Worm (Caenorhabditis elegans) whole organism, L1 larva: ENCODE measurements around the gene lpd-7.

ENCODE experiments used
- C04F5.9 ChIP-seq: sonication (generic microtip); optimal IDR thresholded peaks from 2 replicates; lab custom pipeline; 2016; ENCODE audit warnings: missing genetic modification characterization, missing compliant biosample characterization
- C16A3.4 ChIP-seq: fragments of 150-350 bp; optimal IDR thresholded peaks from 2 replicates; lab custom pipeline; 2014; ENCODE audit warnings: missing biosample characterization, missing genetic modification characterization
- C34B4.2 ChIP-seq: sonication (generic microtip); optimal IDR thresholded peaks from 2 replicates; lab custom pipeline; 2017; ENCODE audit warnings: mild to moderate bottlenecking, missing genetic modification characterization, missing compliant biosample characterization
- aha-1 ChIP-seq: fragments of 150-350 bp; optimal IDR thresholded peaks from 2 replicates; lab custom pipeline; 2014; ENCODE audit warnings: missing biosample characterization, missing genetic modification characterization
- aly-2 ChIP-seq: fragments of 150-350 bp; optimal IDR thresholded peaks from 2 replicates; lab custom pipeline; 2014; ENCODE audit warnings: missing biosample characterization, missing genetic modification characterization
- ama-1 ChIP-seq: fragments of 150-350 bp; optimal IDR thresholded peaks from 2 replicates; lab custom pipeline; 2014
- blmp-1 ChIP-seq: fragments of 150-350 bp; optimal IDR thresholded peaks from 2 replicates; lab custom pipeline; 2014; ENCODE audit warnings: missing biosample characterization, missing genetic modification characterization
- ceh-63 ChIP-seq: fragments of 200-800 bp; sonication (Bioruptor generic); optimal IDR thresholded peaks from 2 replicates; lab custom pipeline; 2018; ENCODE audit warnings: mild to moderate bottlenecking, missing genetic modification characterization, missing compliant biosample characterization
- ceh-8 ChIP-seq: fragments of 200-800 bp; sonication (Bioruptor generic); optimal IDR thresholded peaks from 2 replicates; lab custom pipeline; 2018; ENCODE audit warnings: mild to moderate bottlenecking, missing genetic modification characterization, moderate library complexity, missing compliant biosample characterization
- ceh-82 ChIP-seq, 3 experiments: fragments of 150-350 bp in 1 of 3; sonication (generic microtip) in 2 of 3; optimal IDR thresholded peaks; 2 replicates each; lab custom pipeline; 2014 to 2017; ENCODE audit warnings: missing biosample characterization in 3 of 3, missing genetic modification characterization in 3 of 3
- ceh-90 ChIP-seq: sonication (generic microtip); optimal IDR thresholded peaks from 2 replicates; lab custom pipeline; 2016; ENCODE audit warnings: missing genetic modification characterization, missing compliant biosample characterization
- ces-1 ChIP-seq: fragments of 150-350 bp; optimal IDR thresholded peaks from 2 replicates; lab custom pipeline; 2014; ENCODE audit warnings: missing biosample characterization, missing genetic modification reagents, missing genetic modification characterization
- dpl-1 ChIP-seq, 3 experiments: fragments of 150-350 bp in 2 of 3; sonication (generic microtip) in 1 of 3; optimal IDR thresholded peaks; 2 replicates each; lab custom pipeline; 2014 to 2017; ENCODE audit warnings: missing biosample characterization in 3 of 3, missing genetic modification characterization in 3 of 3, missing genetic modification reagents in 3 of 3
- efl-1 ChIP-seq, 4 experiments: fragments of 150-350 bp; optimal IDR thresholded peaks in 3 of 4; peaks in 1 of 4; 1 replicate in 1 of 4; 2 replicates in 3 of 4; lab custom pipeline; 2014; ENCODE audit warnings: missing biosample characterization in 2 of 4, missing genetic modification characterization in 2 of 4, missing genetic modification reagents in 2 of 4
- efl-3 ChIP-seq: fragments of 200-800 bp; sonication (Bioruptor generic); optimal IDR thresholded peaks from 2 replicates; lab custom pipeline; 2018; ENCODE audit warnings: mild to moderate bottlenecking, missing genetic modification characterization, missing compliant biosample characterization
- egl-13 ChIP-seq: sonication (generic microtip); optimal IDR thresholded peaks from 2 replicates; lab custom pipeline; 2016; ENCODE audit warnings: missing genotype, missing genetic modification reagents, missing genetic modification characterization, missing compliant biosample characterization
- elt-2 ChIP-seq: sonication (generic microtip); optimal IDR thresholded peaks from 2 replicates; lab custom pipeline; 2016; ENCODE audit warnings: missing genetic modification characterization, mild to moderate bottlenecking, inconsistent platforms, missing compliant biosample characterization, missing genetic modification reagents
- ets-5 ChIP-seq: fragments of 200-800 bp; sonication (Bioruptor generic); IDR thresholded peaks from 2 replicates; pipeline ENCODE4 v1.3.6; 2022; ENCODE audit warnings: missing genetic modification characterization, missing compliant biosample characterization
- fkh-10 ChIP-seq: sonication (generic microtip); optimal IDR thresholded peaks from 2 replicates; lab custom pipeline; 2017; ENCODE audit warnings: missing biosample characterization, missing genetic modification reagents, missing genetic modification characterization
- grh-1 ChIP-seq: fragments of 200-800 bp; sonication (Bioruptor generic); IDR thresholded peaks from 2 replicates; pipeline ENCODE4 v1.3.6; 2022; ENCODE audit warnings: missing genetic modification reagents, missing genetic modification characterization, missing compliant biosample characterization
- hlh-4 ChIP-seq: sonication (generic microtip); optimal IDR thresholded peaks from 2 replicates; lab custom pipeline; 2016; ENCODE audit warnings: mild to moderate bottlenecking, missing genetic modification characterization, missing compliant biosample characterization
- irx-1 ChIP-seq: sonication (generic microtip); optimal IDR thresholded peaks from 2 replicates; lab custom pipeline; 2016; ENCODE audit warnings: missing genetic modification characterization, missing compliant biosample characterization
- isw-1 ChIP-seq: fragments of 200-800 bp; sonication (Bioruptor generic); IDR thresholded peaks from 2 replicates; pipeline ENCODE4 v1.3.6; 2022; ENCODE audit warnings: missing genetic modification characterization, missing compliant biosample characterization
- lin-13 ChIP-seq: fragments of 150-350 bp; optimal IDR thresholded peaks from 2 replicates; lab custom pipeline; 2014; ENCODE audit warnings: missing biosample characterization, missing genetic modification reagents, missing genetic modification characterization
- lin-14 ChIP-seq: fragments of 200-800 bp; sonication (Bioruptor generic); optimal IDR thresholded peaks from 2 replicates; lab custom pipeline; 2018; ENCODE audit warnings: mild to moderate bottlenecking, missing genetic modification characterization, moderate library complexity, missing compliant biosample characterization
- lin-15B ChIP-seq: fragments of 150-350 bp; sonication (generic microtip); optimal IDR thresholded peaks from 3 replicates; lab custom pipeline; 2014; ENCODE audit warnings: missing biosample characterization, missing genetic modification characterization
- lin-39 ChIP-seq: fragments of 150-350 bp; optimal IDR thresholded peaks from 2 replicates; lab custom pipeline; 2014; ENCODE audit warnings: missing biosample characterization, missing genetic modification reagents, missing genetic modification characterization
- lsy-2 ChIP-seq, 2 experiments: fragments of 150-350 bp; optimal IDR thresholded peaks; 2 replicates each; lab custom pipeline; 2014; ENCODE audit warnings: missing biosample characterization in 2 of 2, missing genetic modification characterization in 2 of 2
- mab-9 ChIP-seq: fragments of 200-800 bp; sonication (Bioruptor generic); IDR thresholded peaks from 2 replicates; pipeline ENCODE4 v1.3.6; 2022; ENCODE audit warnings: missing genetic modification reagents, missing genetic modification characterization, missing compliant biosample characterization
- mdl-1 ChIP-seq, 2 experiments: fragments of 150-350 bp; optimal IDR thresholded peaks; 2 replicates each; lab custom pipeline; 2014 to 2017; ENCODE audit warnings: missing biosample characterization in 2 of 2, missing genetic modification characterization in 2 of 2, inconsistent platforms in 1 of 2
- mef-2 ChIP-seq: fragments of 150-350 bp; optimal IDR thresholded peaks from 2 replicates; lab custom pipeline; 2014; ENCODE audit warnings: missing biosample characterization, missing genetic modification characterization
- nhr-11 ChIP-seq: fragments of 150-350 bp; optimal IDR thresholded peaks from 2 replicates; lab custom pipeline; 2014; ENCODE audit warnings: missing biosample characterization, missing genetic modification characterization
- nhr-19 ChIP-seq: fragments of 200-800 bp; sonication (Bioruptor generic); conservative IDR thresholded peaks from 2 replicates; pipeline ENCODE4 v1.3.6; 2022; ENCODE audit warnings: missing genetic modification characterization, missing compliant biosample characterization
- nhr-237 ChIP-seq: fragments of 150-350 bp; optimal IDR thresholded peaks from 2 replicates; lab custom pipeline; 2014; ENCODE audit warnings: missing biosample characterization, missing genetic modification characterization
- nhr-28 ChIP-seq: fragments of 150-350 bp; optimal IDR thresholded peaks from 2 replicates; lab custom pipeline; 2014; ENCODE audit warnings: missing biosample characterization, missing genetic modification characterization
- nhr-47 ChIP-seq: sonication (generic microtip); optimal IDR thresholded peaks from 2 replicates; lab custom pipeline; 2016; ENCODE audit warnings: mild to moderate bottlenecking, missing genetic modification characterization, moderate library complexity, missing compliant biosample characterization
- nhr-71 ChIP-seq: sonication (generic microtip); optimal IDR thresholded peaks from 2 replicates; lab custom pipeline; 2016; ENCODE audit warnings: mild to moderate bottlenecking, missing genetic modification characterization, moderate library complexity, missing compliant biosample characterization
- nhr-76 ChIP-seq: sonication (generic microtip); optimal IDR thresholded peaks from 2 replicates; lab custom pipeline; 2017; ENCODE audit warnings: missing biosample characterization, missing genetic modification characterization
- nhr-77 ChIP-seq: fragments of 150-350 bp; optimal IDR thresholded peaks from 2 replicates; lab custom pipeline; 2014; ENCODE audit warnings: missing biosample characterization, missing genetic modification characterization
- nhr-84 ChIP-seq: sonication (generic microtip); optimal IDR thresholded peaks from 2 replicates; lab custom pipeline; 2017; ENCODE audit warnings: missing biosample characterization, missing genetic modification characterization
- nhr-85 ChIP-seq: sonication (generic microtip); peaks from one replicate; lab custom pipeline; 2016; ENCODE audit warnings: missing genetic modification characterization, inconsistent platforms, missing compliant biosample characterization
- pax-3 ChIP-seq: fragments of 200-800 bp; sonication (Bioruptor generic); optimal IDR thresholded peaks from 2 replicates; lab custom pipeline; 2018; ENCODE audit warnings: mild to moderate bottlenecking, missing genetic modification characterization, moderate library complexity, missing compliant biosample characterization
- pqm-1 ChIP-seq: sonication (generic microtip); optimal IDR thresholded peaks from 3 replicates; lab custom pipeline; 2017; ENCODE audit warnings: missing biosample characterization, missing genetic modification characterization
- snpc-4 ChIP-seq: fragments of 150-350 bp; optimal IDR thresholded peaks from 2 replicates; lab custom pipeline; 2014; ENCODE audit warnings: missing biosample characterization, missing genetic modification characterization
- snu-23 ChIP-seq: sonication (generic microtip); optimal IDR thresholded peaks from 2 replicates; lab custom pipeline; 2016; ENCODE audit warnings: missing genetic modification characterization, missing compliant biosample characterization
- sox-4 ChIP-seq: sonication (generic microtip); optimal IDR thresholded peaks from 2 replicates; lab custom pipeline; 2016; ENCODE audit warnings: missing genetic modification characterization, missing compliant biosample characterization
- sptf-1 ChIP-seq: fragments of 150-350 bp; optimal IDR thresholded peaks from 2 replicates; lab custom pipeline; 2014; ENCODE audit warnings: missing biosample characterization, missing genetic modification characterization
- sup-37 ChIP-seq: fragments of 200-800 bp; sonication (Bioruptor generic); optimal IDR thresholded peaks from 2 replicates; lab custom pipeline; 2018; ENCODE audit warnings: mild to moderate bottlenecking, missing genetic modification characterization, missing compliant biosample characterization
- unc-62 ChIP-seq: fragments of 150-350 bp; optimal IDR thresholded peaks from 2 replicates; lab custom pipeline; 2014; ENCODE audit warnings: missing biosample characterization, missing genetic modification reagents, missing genetic modification characterization
- unc-86 ChIP-seq: sonication (generic microtip); optimal IDR thresholded peaks from 2 replicates; lab custom pipeline; 2016; ENCODE audit warnings: missing genetic modification characterization, missing compliant biosample characterization
- zip-4 ChIP-seq: fragments of 200-800 bp; sonication (Bioruptor generic); optimal IDR thresholded peaks from 2 replicates; lab custom pipeline; 2018; ENCODE audit warnings: mild to moderate bottlenecking, missing genetic modification characterization, moderate library complexity, missing compliant biosample characterization
- ztf-11 ChIP-seq, 2 experiments: sonication (generic microtip); optimal IDR thresholded peaks; 2 replicates each; lab custom pipeline; 2016 to 2017; ENCODE audit warnings: missing genetic modification characterization in 2 of 2, missing biosample characterization in 1 of 2, missing compliant biosample characterization in 1 of 2
- ztf-4 ChIP-seq: fragments of 150-350 bp; optimal IDR thresholded peaks from 2 replicates; lab custom pipeline; 2014; ENCODE audit warnings: missing biosample characterization, missing genetic modification characterization

The lpd-7 gene

ce11 chrIII:7570083-7570695, 3.0 kb upstream of the lpd-7 start, which contains the start of gene R13A5.7:
Gene R13A5.7 (minus strand): TSS chrIII:7570133.
- peak; percentile 82 for TF ChIP-seq snu-23 (GFP tag; lab: Kevin White, UChicago)
- TF ChIP-seq mab-9 (GFP tag; lab: Robert Waterston, UW), result peak; percentile 57; the same call in 1 of the 2 replicates
- TF ChIP-seq sptf-1, result no peak
- TF ChIP-seq zip-4 (GFP tag; lab: Kevin White, UChicago), result peak; percentile 12
- peak; percentile 61 for TF ChIP-seq nhr-11 (tag; lab: Kevin White, UChicago)
- no peak for TF ChIP-seq nhr-28
- peak; percentile 38 to 62 (median 43) for TF ChIP-seq dpl-1 (GFP tag; optimal IDR thresholded peaks at IDR 0.05; lab: Kevin White, UChicago)
- no peak for TF ChIP-seq ets-5 (GFP tag; lab: Robert Waterston, UW)
- peak; percentile 82 for TF ChIP-seq nhr-85
- TF ChIP-seq nhr-237 (tag; lab: Kevin White, UChicago), result peak; percentile 67
- TF ChIP-seq pqm-1, result no peak
- no peak for TF ChIP-seq ama-1 (lab: Kevin White, UChicago)
- TF ChIP-seq sup-37 (GFP tag; lab: Kevin White, UChicago), result no peak
- peak in 1 of 2 experiments; percentile 89 for TF ChIP-seq mdl-1 (tag; optimal IDR thresholded peaks at IDR 0.05; lab: Kevin White, UChicago)
- no peak for TF ChIP-seq C34B4.2 (tag; lab: Kevin White, UChicago)
- TF ChIP-seq lin-14 (GFP tag; lab: Kevin White, UChicago), result peak; percentile 97
- TF ChIP-seq nhr-71, result peak; percentile 89
- TF ChIP-seq ztf-4 (tag; lab: Kevin White, UChicago), result peak; percentile 32
- TF ChIP-seq sox-4 (tag; lab: Kevin White, UChicago), result peak; percentile 10
- TF ChIP-seq nhr-84 (tag; lab: Kevin White, UChicago), result no peak
- TF ChIP-seq grh-1 (GFP tag; lab: Robert Waterston, UW), result no peak
- peak; percentile 64 to 80 (median 68) for TF ChIP-seq ceh-82 (tag; optimal IDR thresholded peaks at IDR 0.05; lab: Kevin White, UChicago)
- TF ChIP-seq irx-1 (tag; lab: Kevin White, UChicago), result peak; percentile 58
- TF ChIP-seq ceh-63, result no peak
- no peak for TF ChIP-seq ceh-90 (tag; lab: Kevin White, UChicago)
- TF ChIP-seq ztf-11 (tag; optimal IDR thresholded peaks at IDR 0.05; lab: Kevin White, UChicago), result peak in 1 of 2 experiments; percentile 9
- TF ChIP-seq isw-1 (GFP tag; lab: Robert Waterston, UW), result peak; percentile 38
- peak; percentile 73 for TF ChIP-seq unc-86 (tag; lab: Kevin White, UChicago)
- no peak for TF ChIP-seq aha-1 (tag; lab: Kevin White, UChicago)
- TF ChIP-seq lin-15B, result peak; percentile 31
- no peak for TF ChIP-seq lin-39 (tag; lab: Kevin White, UChicago)
- peak; percentile 40 for TF ChIP-seq fkh-10 (GFP tag; lab: Kevin White, UChicago)
- TF ChIP-seq nhr-47 (tag; lab: Kevin White, UChicago), result peak; percentile 84
- peak; percentile 40 for TF ChIP-seq egl-13 (tag; lab: Kevin White, UChicago)
- peak; percentile 58 for TF ChIP-seq blmp-1 (tag; lab: Kevin White, UChicago)
- TF ChIP-seq nhr-77 (tag; lab: Kevin White, UChicago), result peak; percentile 73
- no peak for TF ChIP-seq mef-2 (tag; lab: Kevin White, UChicago)
- TF ChIP-seq unc-62 (GFP tag; lab: Kevin White, UChicago), result no peak
- peak; percentile 33 for TF ChIP-seq C16A3.4 (tag; lab: Kevin White, UChicago)
- TF ChIP-seq lsy-2 (tag; optimal IDR thresholded peaks at IDR 0.05; lab: Kevin White, UChicago), result peak; percentile 68 to 86
- TF ChIP-seq C04F5.9 (tag; lab: Kevin White, UChicago), result peak; percentile 4
- TF ChIP-seq ceh-8 (GFP tag; lab: Kevin White, UChicago), result no peak
- TF ChIP-seq lin-13, result peak; percentile 36
- peak; percentile 73 for TF ChIP-seq nhr-19 (GFP tag; lab: Robert Waterston, UW)
- TF ChIP-seq efl-1 (optimal IDR thresholded peaks at IDR 0.05; lab: Kevin White, UChicago), result peak; percentile 70 to 79
- peak; percentile 47 to 93 for TF ChIP-seq efl-1 (GFP tag; optimal IDR thresholded peaks at IDR 0.05 in 1 of 2; lab: Kevin White, UChicago)
- peak; percentile 48 for TF ChIP-seq pax-3
- TF ChIP-seq elt-2 (tag; lab: Kevin White, UChicago), result peak; percentile 39
- peak; percentile 72 for TF ChIP-seq snpc-4 (tag; lab: Kevin White, UChicago)
- TF ChIP-seq aly-2 (tag; lab: Kevin White, UChicago), result no peak
- TF ChIP-seq ces-1 (GFP tag; lab: Kevin White, UChicago), result peak; percentile 18
- no peak for TF ChIP-seq efl-3
- TF ChIP-seq nhr-76 (tag; lab: Kevin White, UChicago), result no peak
- TF ChIP-seq hlh-4 (tag; lab: Kevin White, UChicago), result no peak
